Worm (Caenorhabditis elegans): Measurements from ENCODE around the gene F07C6.6.

ce11 chrIV:12835363-12835762 lies 42.8 kb downstream of the F07C6.6 start:
- TF ChIP-seq nhr-237 (tag; optimal IDR thresholded peaks at IDR 0.05) = no peak
- TF ChIP-seq snpc-4 (tag; optimal IDR thresholded peaks at IDR 0.05) = no peak
- no peak for TF ChIP-seq jun-1 (tag; optimal IDR thresholded peaks at IDR 0.05)
- TF ChIP-seq egl-27 (tag; optimal IDR thresholded peaks at IDR 0.05) = no peak
- TF ChIP-seq elt-2 (tag; optimal IDR thresholded peaks at IDR 0.05) = no peak
- no peak for TF ChIP-seq ztf-11 (tag; optimal IDR thresholded peaks at IDR 0.05)
